Worm (Caenorhabditis elegans) whole organism, young adult: ENCODE results near the gene W02A2.12.

Experiments used
- ama-1 ChIP-seq, 3 experiments: fragments of 150-350 bp in 1 of 3; sonication (generic microtip) in 2 of 3; optimal IDR thresholded peaks; 2 replicates each; lab custom pipeline; 2014 to 2018; ENCODE audit warnings: missing biosample characterization in 2 of 3, missing genetic modification characterization in 2 of 3, missing genetic modification reagents in 2 of 3
- lin-40 ChIP-seq: sonication (generic microtip); optimal IDR thresholded peaks from 2 replicates; lab custom pipeline; 2016; ENCODE audit warnings: missing genetic modification characterization, mild to moderate bottlenecking, missing compliant biosample characterization, missing genotype, missing genetic modification reagents
- unc-62 ChIP-seq: fragments of 150-350 bp; optimal IDR thresholded peaks from 2 replicates; lab custom pipeline; 2014; ENCODE audit warnings: missing biosample characterization, missing genetic modification reagents, missing genetic modification characterization

ce11 chrIV:13370235-13370739, 21.7 kb upstream of the W02A2.12 start, which contains the start of the genes rla-2, popl-7 and Y62E10A.24:
- TF ChIP-seq lin-40 (tag; lab: Kevin White, UChicago) (no peak), unc-62 (GFP tag; lab: Kevin White, UChicago) (no peak), ama-1 (optimal IDR thresholded peaks at IDR 0.05; lab: Kevin White, UChicago) (no peak), ama-1 (GFP tag; optimal IDR thresholded peaks at IDR 0.05; lab: Kevin White, UChicago) (no peak)
